Fruit fly (Drosophila melanogaster) whole organism, embryonic: ENCODE data around the gene asun.

Experiments
- B-H2 ChIP-seq: fragments of 200-800 bp; sonication (Bioruptor generic); optimal IDR thresholded peaks from 2 replicates; lab custom pipeline; 2018; ENCODE audit warnings: missing biosample characterization, mild to moderate bottlenecking, missing genetic modification characterization
- CG10654 ChIP-seq: fragments of 200-800 bp; sonication (Bioruptor generic); optimal IDR thresholded peaks from 2 replicates; lab custom pipeline; 2016; ENCODE audit warnings: missing biosample characterization, missing genetic modification characterization
- CG11560 ChIP-seq: fragments of 200-800 bp; sonication (Bioruptor generic); IDR thresholded peaks from 3 replicates; pipeline ENCODE4 v1.3.6; 2022; ENCODE audit warnings: missing biosample characterization, missing genetic modification characterization
- CG12155 ChIP-seq: fragments of 200-800 bp; sonication (Bioruptor generic); optimal IDR thresholded peaks from 3 replicates; lab custom pipeline; 2016; ENCODE audit warnings: missing biosample characterization, missing genetic modification characterization
- CG15696 ChIP-seq: fragments of 200-800 bp; sonication (Bioruptor generic); optimal IDR thresholded peaks from 2 replicates; lab custom pipeline; 2019; ENCODE audit warnings: missing biosample characterization, mild to moderate bottlenecking, missing genetic modification characterization, moderate library complexity
- CG1602 ChIP-seq: fragments of 200-800 bp; sonication (Bioruptor generic); optimal IDR thresholded peaks from 3 replicates; lab custom pipeline; 2016; ENCODE audit warnings: missing biosample characterization, missing genetic modification characterization
- CG16779 ChIP-seq: fragments of 200-800 bp; sonication (Bioruptor generic); IDR thresholded peaks from 2 replicates; pipeline ENCODE4 v1.3.6; 2022; ENCODE audit warnings: missing biosample characterization, missing genetic modification characterization
- CG17186 ChIP-seq: fragments of 200-800 bp; sonication (Bioruptor generic); optimal IDR thresholded peaks from 3 replicates; lab custom pipeline; 2017; ENCODE audit warnings: missing biosample characterization, missing genetic modification reagents, missing genetic modification characterization
- CG17568 ChIP-seq: fragments of 200-800 bp; sonication (Bioruptor generic); optimal IDR thresholded peaks from 2 replicates; lab custom pipeline; 2018; ENCODE audit warnings: missing biosample characterization, mild to moderate bottlenecking, missing genetic modification characterization, moderate library complexity
- CG17912 ChIP-seq: fragments of 200-800 bp; sonication (Bioruptor generic); optimal IDR thresholded peaks from 2 replicates; lab custom pipeline; 2018; ENCODE audit warnings: missing biosample characterization, mild to moderate bottlenecking, missing genetic modification characterization
- CG1792 ChIP-seq: fragments of 200-800 bp; sonication (Bioruptor generic); optimal IDR thresholded peaks from 2 replicates; lab custom pipeline; 2016; ENCODE audit warnings: missing biosample characterization, missing genetic modification characterization
- CG2116 ChIP-seq: fragments of 200-800 bp; sonication (Bioruptor generic); optimal IDR thresholded peaks from 3 replicates; lab custom pipeline; 2018; ENCODE audit warnings: missing biosample characterization, mild to moderate bottlenecking, missing genetic modification characterization
- CG30020 ChIP-seq: fragments of 200-800 bp; optimal IDR thresholded peaks from 2 replicates; lab custom pipeline; 2019; ENCODE audit warnings: missing biosample characterization, mild to moderate bottlenecking, missing genetic modification characterization, moderate library complexity
- CG32772 ChIP-seq: fragments of 200-800 bp; sonication (Bioruptor generic); IDR thresholded peaks from 2 replicates; pipeline ENCODE4 v1.3.6; 2022; ENCODE audit warnings: missing biosample characterization, missing genetic modification characterization
- CG33557 ChIP-seq: fragments of 200-800 bp; sonication (Bioruptor generic); optimal IDR thresholded peaks from 2 replicates; lab custom pipeline; 2019; ENCODE audit warnings: missing biosample characterization, mild to moderate bottlenecking, missing genetic modification characterization, moderate library complexity
- CG3407 ChIP-seq: fragments of 200-800 bp; sonication (Bioruptor generic); optimal IDR thresholded peaks from 2 replicates; lab custom pipeline; 2018; ENCODE audit warnings: missing biosample characterization, mild to moderate bottlenecking, missing genetic modification characterization
- CG4820 ChIP-seq: fragments of 200-800 bp; sonication (Bioruptor generic); optimal IDR thresholded peaks from 3 replicates; lab custom pipeline; 2016; ENCODE audit warnings: missing biosample characterization, missing genetic modification characterization
- CG6683 ChIP-seq: fragments of 200-800 bp; sonication (Bioruptor generic); optimal IDR thresholded peaks from 2 replicates; lab custom pipeline; 2017; ENCODE audit warnings: missing biosample characterization, mild to moderate bottlenecking, missing genetic modification characterization, missing genetic modification reagents
- CG7271 ChIP-seq: fragments of 200-800 bp; sonication (Bioruptor generic); optimal IDR thresholded peaks from 2 replicates; lab custom pipeline; 2018; ENCODE audit warnings: missing biosample characterization, mild to moderate bottlenecking, missing genetic modification characterization, moderate library complexity
- CG7839 ChIP-seq: fragments of 200-800 bp; sonication (Bioruptor generic); optimal IDR thresholded peaks from 3 replicates; lab custom pipeline; 2018; ENCODE audit warnings: missing biosample characterization, mild to moderate bottlenecking, missing genetic modification characterization, moderate library complexity
- CG8944 ChIP-seq: fragments of 200-800 bp; sonication (Bioruptor generic); optimal IDR thresholded peaks from 3 replicates; lab custom pipeline; 2016; ENCODE audit warnings: missing biosample characterization, missing genetic modification characterization
- CG9437 ChIP-seq: fragments of 200-800 bp; sonication (Bioruptor generic); optimal IDR thresholded peaks from 2 replicates; lab custom pipeline; 2018; ENCODE audit warnings: missing biosample characterization, mild to moderate bottlenecking, missing genetic modification characterization
- Chrac-16 ChIP-seq: fragments of 200-800 bp; sonication (Bioruptor generic); optimal IDR thresholded peaks from 3 replicates; lab custom pipeline; 2016; ENCODE audit warnings: missing biosample characterization, missing genetic modification characterization
- Dad ChIP-seq: fragments of 200-800 bp; sonication (Bioruptor generic); optimal IDR thresholded peaks from 3 replicates; lab custom pipeline; 2016; ENCODE audit warnings: missing biosample characterization, missing genetic modification characterization
- Dref ChIP-seq: fragments of 200-800 bp; sonication (Bioruptor generic); IDR thresholded peaks from 2 replicates; pipeline ENCODE4 v1.3.6; 2022; ENCODE audit warnings: missing biosample characterization, missing genetic modification characterization
- Fer3 ChIP-seq: fragments of 200-800 bp; sonication (Bioruptor generic); optimal IDR thresholded peaks from 2 replicates; lab custom pipeline; 2018; ENCODE audit warnings: missing biosample characterization, mild to moderate bottlenecking, missing genetic modification characterization, moderate library complexity
- Gug ChIP-seq: fragments of 200-800 bp; sonication (Bioruptor generic); IDR thresholded peaks from 4 replicates; pipeline ENCODE4 v1.3.6; 2022; ENCODE audit warnings: missing biosample characterization, missing genetic modification characterization
- Mes4 ChIP-seq: fragments of 200-800 bp; sonication (Bioruptor generic); optimal IDR thresholded peaks from 2 replicates; lab custom pipeline; 2016; ENCODE audit warnings: missing biosample characterization, missing genetic modification characterization
- PHDP ChIP-seq: fragments of 200-800 bp; sonication (Bioruptor generic); optimal IDR thresholded peaks from 3 replicates; lab custom pipeline; 2018; ENCODE audit warnings: missing biosample characterization, mild to moderate bottlenecking, missing genetic modification characterization, moderate library complexity
- Sox102F ChIP-seq: fragments of 200-800 bp; sonication (Bioruptor generic); optimal IDR thresholded peaks from 2 replicates; lab custom pipeline; 2018; ENCODE audit warnings: missing biosample characterization, mild to moderate bottlenecking, missing genetic modification characterization, moderate library complexity
- ab ChIP-seq: fragments of 200-800 bp; sonication (Bioruptor generic); optimal IDR thresholded peaks from 2 replicates; lab custom pipeline; 2016; ENCODE audit warnings: missing biosample characterization, missing genetic modification characterization
- btn ChIP-seq: fragments of 200-800 bp; sonication (Bioruptor generic); optimal IDR thresholded peaks from 2 replicates; lab custom pipeline; 2016; ENCODE audit warnings: missing biosample characterization, missing genetic modification characterization
- cato ChIP-seq: fragments of 200-800 bp; sonication (Bioruptor generic); optimal IDR thresholded peaks from 2 replicates; lab custom pipeline; 2016; ENCODE audit warnings: missing biosample characterization, missing genetic modification characterization, borderline replicate concordance
- ci ChIP-seq: fragments of 200-800 bp; sonication (Bioruptor generic); IDR thresholded peaks from 3 replicates; pipeline ENCODE4 v1.3.6; 2022; ENCODE audit warnings: missing biosample characterization, missing genetic modification characterization
- da ChIP-seq: fragments of 200-800 bp; sonication (Bioruptor generic); optimal IDR thresholded peaks from 2 replicates; lab custom pipeline; 2016; ENCODE audit warnings: missing biosample characterization, missing genetic modification characterization
- dpn ChIP-seq, 2 experiments: fragments of 200-800 bp; sonication (Bioruptor generic); optimal IDR thresholded peaks; 3 replicates each; lab custom pipeline; 2016; ENCODE audit warnings: missing biosample characterization in 2 of 2, missing genetic modification characterization in 2 of 2
- exex ChIP-seq: fragments of 200-800 bp; sonication (Bioruptor generic); optimal IDR thresholded peaks from 4 replicates; lab custom pipeline; 2018; ENCODE audit warnings: missing biosample characterization, mild to moderate bottlenecking, missing genetic modification characterization, moderate library complexity
- fu2 ChIP-seq: fragments of 200-800 bp; sonication (Bioruptor generic); optimal IDR thresholded peaks from 2 replicates; lab custom pipeline; 2016; ENCODE audit warnings: missing biosample characterization, missing genetic modification characterization
- gcm ChIP-seq: fragments of 200-800 bp; sonication (Bioruptor generic); optimal IDR thresholded peaks from 2 replicates; lab custom pipeline; 2019; ENCODE audit warnings: missing biosample characterization, mild to moderate bottlenecking, missing genetic modification characterization, moderate library complexity
- grau ChIP-seq: fragments of 200-800 bp; optimal IDR thresholded peaks from 3 replicates; lab custom pipeline; 2019; ENCODE audit warnings: missing biosample characterization, mild to moderate bottlenecking, missing genetic modification characterization, moderate library complexity
- kah ChIP-seq: fragments of 200-800 bp; sonication (Bioruptor generic); optimal IDR thresholded peaks from 2 replicates; lab custom pipeline; 2018; ENCODE audit warnings: missing biosample characterization, mild to moderate bottlenecking, missing genetic modification characterization
- lab ChIP-seq: fragments of 200-800 bp; sonication (Bioruptor generic); optimal IDR thresholded peaks from 3 replicates; lab custom pipeline; 2017; ENCODE audit warnings: missing biosample characterization, missing genetic modification characterization, mild to moderate bottlenecking, moderate library complexity, missing genetic modification reagents
- lmd ChIP-seq: fragments of 200-800 bp; sonication (Bioruptor generic); IDR thresholded peaks from 2 replicates; pipeline ENCODE4 v1.3.6; 2022; ENCODE audit warnings: missing biosample characterization, missing genetic modification characterization
- run ChIP-seq: fragments of 200-800 bp; sonication (Bioruptor generic); optimal IDR thresholded peaks from 3 replicates; lab custom pipeline; 2018; ENCODE audit warnings: missing biosample characterization, mild to moderate bottlenecking, missing genetic modification characterization
- sim ChIP-seq: fragments of 200-800 bp; sonication (Bioruptor generic); IDR thresholded peaks from 2 replicates; pipeline ENCODE4 v1.3.6; 2022; ENCODE audit warnings: missing biosample characterization, missing genetic modification characterization
- slou ChIP-seq: fragments of 200-800 bp; sonication (Bioruptor generic); optimal IDR thresholded peaks from 3 replicates; lab custom pipeline; 2016; ENCODE audit warnings: missing biosample characterization, missing genetic modification characterization
- wek ChIP-seq: fragments of 200-800 bp; sonication (Bioruptor generic); optimal IDR thresholded peaks from 3 replicates; lab custom pipeline; 2018; ENCODE audit warnings: missing biosample characterization, mild to moderate bottlenecking, missing genetic modification characterization, moderate library complexity
- wor ChIP-seq: fragments of 200-800 bp; sonication (Bioruptor generic); IDR thresholded peaks from 2 replicates; pipeline ENCODE4 v1.3.6; 2022; ENCODE audit warnings: missing biosample characterization, missing genetic modification characterization
- zen ChIP-seq: fragments of 200-800 bp; sonication (Bioruptor generic); optimal IDR thresholded peaks from 3 replicates; lab custom pipeline; 2018; ENCODE audit warnings: missing biosample characterization, mild to moderate bottlenecking, missing genetic modification characterization, moderate library complexity

The asun gene

dm6 chr3R:16235941-16236712 is 27.9 kb upstream of the asun start (continued):
- TF ChIP-seq CG9437 (GFP tag; lab: Kevin White, UChicago) (peak; percentile 95), Sox102F (GFP tag; lab: Kevin White, UChicago) (peak; percentile 92), fu2 (GFP tag; lab: Kevin White, UChicago) (peak; percentile 75), ci (no peak), run (peak; percentile 79), ab (GFP tag; lab: Kevin White, UChicago) (peak; percentile 40), CG32772 (GFP tag; lab: Robert Waterston, UW) (no peak), Dref (GFP tag; lab: Robert Waterston, UW) (no peak), CG15696 (peak; percentile 90), CG10654 (GFP tag; lab: Kevin White, UChicago) (peak; percentile 79), CG33557 (GFP tag; lab: Kevin White, UChicago) (peak; percentile 94), cato (GFP tag; lab: Kevin White, UChicago) (peak; percentile 73), CG11560 (no peak), B-H2 (GFP tag; lab: Kevin White, UChicago) (peak; percentile 50), Mes4 (peak; percentile 32), wor (GFP tag; lab: Robert Waterston, UW) (no peak), Gug (GFP tag; lab: Robert Waterston, UW) (peak; percentile 93), CG7839 (peak; percentile 95), lmd (GFP tag; lab: Robert Waterston, UW) (no peak), CG16779 (GFP tag; lab: Robert Waterston, UW) (no peak), CG17568 (peak; percentile 64), grau (tag; lab: Kevin White, UChicago) (peak; percentile 90), CG12155 (GFP tag; lab: Kevin White, UChicago) (peak; percentile 65), CG7271 (tag; lab: Kevin White, UChicago) (peak; percentile 61), CG1792 (GFP tag; lab: Kevin White, UChicago) (peak; percentile 58), CG6683 (peak; percentile 86), CG17912 (GFP tag; lab: Kevin White, UChicago) (no peak), PHDP (tag; lab: Kevin White, UChicago) (peak; percentile 90), CG3407 (GFP tag; lab: Kevin White, UChicago) (peak; percentile 73), Fer3 (tag; lab: Kevin White, UChicago) (peak; percentile 77), CG2116 (GFP tag; lab: Kevin White, UChicago) (peak; percentile 63), dpn (GFP tag; optimal IDR thresholded peaks at IDR 0.05; lab: Kevin White, UChicago) (peak in 1 of 2 experiments; percentile 78), gcm (GFP tag; lab: Kevin White, UChicago) (peak; percentile 87), Chrac-16 (GFP tag; lab: Kevin White, UChicago) (peak; percentile 80), slou (GFP tag; lab: Kevin White, UChicago) (peak; percentile 58), da (GFP tag; lab: Kevin White, UChicago) (peak; percentile 33), CG8944 (GFP tag; lab: Kevin White, UChicago) (peak; percentile 3), Dad (GFP tag; lab: Kevin White, UChicago) (no peak), CG30020 (tag; lab: Kevin White, UChicago) (peak; percentile 82), CG17186 (GFP tag; lab: Kevin White, UChicago) (no peak), wek (GFP tag; lab: Kevin White, UChicago) (no peak), zen (tag; lab: Kevin White, UChicago) (peak; percentile 71), sim (no peak), CG1602 (GFP tag; lab: Kevin White, UChicago) (peak; percentile 85), btn (no peak), lab (GFP tag; lab: Kevin White, UChicago) (peak; percentile 81), exex (tag; lab: Kevin White, UChicago) (no peak), CG4820 (GFP tag; lab: Kevin White, UChicago) (peak; percentile 72), kah (GFP tag; lab: Kevin White, UChicago) (peak; percentile 72)
